Fruit fly (Drosophila melanogaster): ENCODE measurements around the gene MME1.

MME1 gene

dm6 chr2L:7032517-7032951, 5.2 kb downstream of the MME1 start, which contains the start of the genes Rab30 and Caper (continued):
- no peak for TF ChIP-seq nom (GFP tag; optimal IDR thresholded peaks at IDR 0.05)
- TF ChIP-seq YL-1 (GFP tag; optimal IDR thresholded peaks at IDR 0.05): peak; percentile 88
- peak; percentile 8 for TF ChIP-seq Neu2 (GFP tag; optimal IDR thresholded peaks at IDR 0.05; ENCODE audit: borderline replicate concordance)
- no peak for TF ChIP-seq CG18476 (GFP tag; optimal IDR thresholded peaks at IDR 0.05)
- peak; percentile 51 for TF ChIP-seq PHDP (tag; optimal IDR thresholded peaks at IDR 0.05)
- TF ChIP-seq Sox102F (GFP tag; optimal IDR thresholded peaks at IDR 0.05): no peak
- TF ChIP-seq CG1647 (GFP tag; optimal IDR thresholded peaks at IDR 0.05): peak; percentile 23
- no peak for TF ChIP-seq Rx (GFP tag; IDR thresholded peaks at IDR 0.05)

dm6 chr2L:7033100-7033675, 5.9 kb downstream of the MME1 start:
- peak; percentile 62 for TF ChIP-seq Atf6 (GFP tag; IDR thresholded peaks at IDR 0.05)
- TF ChIP-seq C15 (GFP tag; IDR thresholded peaks at IDR 0.05): no peak
- TF ChIP-seq bcd (GFP tag; optimal IDR thresholded peaks at IDR 0.05): no peak
- peak; percentile 48 for TF ChIP-seq Fer3 (tag; optimal IDR thresholded peaks at IDR 0.05)
- no peak for TF ChIP-seq Mad (GFP tag; optimal IDR thresholded peaks at IDR 0.05)
- peak; percentile 15 for TF ChIP-seq Side (GFP tag; optimal IDR thresholded peaks at IDR 0.05)
- peak in 1 of 2 experiments; percentile 34 for TF ChIP-seq Hr51 (GFP tag; optimal IDR thresholded peaks at IDR 0.05)
- TF ChIP-seq insv (GFP tag; optimal IDR thresholded peaks at IDR 0.05): no peak
- no peak for TF ChIP-seq CG1602 (GFP tag; optimal IDR thresholded peaks at IDR 0.05)
- TF ChIP-seq zen (tag; optimal IDR thresholded peaks at IDR 0.05): no peak
- no peak for TF ChIP-seq CG11093 (GFP tag; IDR thresholded peaks at IDR 0.05)
- TF ChIP-seq grn (GFP tag; optimal IDR thresholded peaks at IDR 0.05): no peak
- TF ChIP-seq CG42726 (GFP tag; IDR thresholded peaks at IDR 0.05; ENCODE audit: partially characterized antibody): no peak
- no peak for TF ChIP-seq emc (GFP tag; optimal IDR thresholded peaks at IDR 0.05)
- TF ChIP-seq Dip2 (GFP tag; IDR thresholded peaks at IDR 0.05): no peak
- no peak for TF ChIP-seq sna (GFP tag; IDR thresholded peaks at IDR 0.05; ENCODE audit: partially characterized antibody)
- TF ChIP-seq sisA (GFP tag; IDR thresholded peaks at IDR 0.05): peak; percentile 32; the same call in 1 of the 2 replicates
- TF ChIP-seq CG33213 (GFP tag; optimal IDR thresholded peaks at IDR 0.05): peak; percentile 21
- no peak for TF ChIP-seq Stat92E (GFP tag; optimal IDR thresholded peaks at IDR 0.05)
- TF ChIP-seq CG12744 (GFP tag; optimal IDR thresholded peaks at IDR 0.05): no peak
- TF ChIP-seq Ada2b (GFP tag; IDR thresholded peaks at IDR 0.05): peak; percentile 55
- TF ChIP-seq chinmo (GFP tag; IDR thresholded peaks at IDR 0.05; ENCODE audit: partially characterized antibody): peak; percentile 92
- peak; percentile 50; the same call in 1 of the 3 replicates for TF ChIP-seq ase (GFP tag; IDR thresholded peaks at IDR 0.05)
- TF ChIP-seq Tbp (GFP tag; optimal IDR thresholded peaks at IDR 0.05): no peak
- no peak for TF ChIP-seq Hr39 (optimal IDR thresholded peaks at IDR 0.05)
- TF ChIP-seq Doc2 (GFP tag; IDR thresholded peaks at IDR 0.05): no peak
- peak; percentile 39 for TF ChIP-seq NfI (GFP tag; optimal IDR thresholded peaks at IDR 0.05)
- no peak for TF ChIP-seq Abd-B (GFP tag; optimal IDR thresholded peaks at IDR 0.05)
- TF ChIP-seq btn (GFP tag; optimal IDR thresholded peaks at IDR 0.05): no peak
- peak; percentile 8 for TF ChIP-seq CG17568 (GFP tag; optimal IDR thresholded peaks at IDR 0.05)
- peak; percentile 15 for TF ChIP-seq mirr (GFP tag; optimal IDR thresholded peaks at IDR 0.05)
- TF ChIP-seq D19B (GFP tag; optimal IDR thresholded peaks at IDR 0.05): no peak
- no peak for TF ChIP-seq CG8359 (GFP tag; optimal IDR thresholded peaks at IDR 0.05; ENCODE audit: borderline replicate concordance)
- peak; percentile 12 for TF ChIP-seq Ets97D (GFP tag; optimal IDR thresholded peaks at IDR 0.05)
- TF ChIP-seq CTCF (GFP tag; optimal IDR thresholded peaks at IDR 0.05): no peak
- TF ChIP-seq shn (GFP tag; optimal IDR thresholded peaks at IDR 0.05): no peak
- no peak for TF ChIP-seq Sox102F (GFP tag; optimal IDR thresholded peaks at IDR 0.05)
- TF ChIP-seq Deaf1 (tag; optimal IDR thresholded peaks at IDR 0.05): peak; percentile 5
- no peak for TF ChIP-seq disco-r (GFP tag; optimal IDR thresholded peaks at IDR 0.05)
- no peak for TF ChIP-seq klu (GFP tag; IDR thresholded peaks at IDR 0.05)
- TF ChIP-seq Hr3 (GFP tag; optimal IDR thresholded peaks at IDR 0.05): no peak
- no peak for TF ChIP-seq CG6791 (GFP tag; IDR thresholded peaks at IDR 0.05; ENCODE audit: partially characterized antibody)
